Fruit fly (Drosophila melanogaster): ENCODE measurements around the gene Osi10a.

DNA sequence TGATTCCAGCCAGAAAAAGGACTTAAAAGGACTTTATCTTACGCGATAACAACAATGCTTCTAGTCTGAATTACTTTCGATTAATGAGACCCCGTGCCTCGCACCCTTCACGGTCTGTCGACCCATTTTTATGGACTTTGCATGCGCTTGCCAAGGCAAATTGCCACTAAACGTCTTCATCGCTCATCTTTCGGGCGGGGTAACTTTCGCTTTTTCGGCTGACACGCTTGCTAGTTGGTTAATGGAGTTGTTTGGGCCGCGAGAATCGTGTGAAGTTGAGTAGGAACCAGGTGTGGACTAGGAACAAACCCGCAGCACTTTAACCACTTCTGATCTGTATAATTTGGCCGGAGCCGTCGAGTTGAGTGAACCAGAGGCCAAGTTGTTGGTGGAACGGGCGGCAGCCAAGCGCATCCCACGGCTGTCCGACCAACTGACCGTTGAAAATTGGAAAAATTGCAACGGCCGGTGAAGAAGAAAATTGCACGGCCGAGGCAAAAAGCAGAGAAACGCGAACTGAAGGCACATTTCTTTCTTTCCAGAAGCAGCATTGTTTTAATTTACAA is 36.7 kb upstream of the Osi10a start, which contains the start of gene Osi5:
- TF ChIP-seq woc (GFP tag; optimal IDR thresholded peaks at IDR 0.05) (no peak), br (GFP tag; optimal IDR thresholded peaks at IDR 0.05) (no peak), rgr (GFP tag; optimal IDR thresholded peaks at IDR 0.05) (no peak), Hr83 (GFP tag; optimal IDR thresholded peaks at IDR 0.05; ENCODE audit: poor library complexity, severe bottlenecking) (no peak), pan (optimal IDR thresholded peaks at IDR 0.05) (no peak), psq (GFP tag; optimal IDR thresholded peaks at IDR 0.05) (no peak), Dfd (GFP tag; optimal IDR thresholded peaks at IDR 0.05) (no peak), Abd-B (GFP tag; optimal IDR thresholded peaks at IDR 0.05) (no peak), lola (GFP tag; optimal IDR thresholded peaks at IDR 0.05) (no peak), h (GFP tag; optimal IDR thresholded peaks at IDR 0.05) (no peak)

All from whole organism, wandering third instar larva.